Fruit fly (Drosophila melanogaster) Kc167 (cell line): ENCODE measurements around the gene CG32817.
"Not testable (repeated sequence)": the region's sequence is repeated elsewhere in the genome, so short reads cannot be mapped to it uniquely, and the experiment has no call there.

Source experiments
- Myc ChIP-seq: fragments of >200 bp; optimal IDR thresholded peaks from 2 replicates; lab custom pipeline; 2017; ENCODE audit warnings: missing external identifiers
- Sin3A ChIP-seq: fragments of >200 bp; optimal IDR thresholded peaks from 2 replicates; lab custom pipeline; 2018; ENCODE audit warnings: missing external identifiers
- h ChIP-seq: fragments of >200 bp; optimal IDR thresholded peaks from 3 replicates; lab custom pipeline; 2018; ENCODE audit warnings: missing external identifiers
- insv ChIP-seq: fragments of >200 bp; optimal IDR thresholded peaks from 3 replicates; lab custom pipeline; 2018; ENCODE audit warnings: missing external identifiers
- psq ChIP-seq: fragments of >200 bp; optimal IDR thresholded peaks from 2 replicates; lab custom pipeline; 2017; ENCODE audit warnings: missing external identifiers
- ttk ChIP-seq: sonication (Bioruptor generic); optimal IDR thresholded peaks from 2 replicates; lab custom pipeline; 2017; ENCODE audit warnings: missing external identifiers

The CG32817 gene

DNA sequence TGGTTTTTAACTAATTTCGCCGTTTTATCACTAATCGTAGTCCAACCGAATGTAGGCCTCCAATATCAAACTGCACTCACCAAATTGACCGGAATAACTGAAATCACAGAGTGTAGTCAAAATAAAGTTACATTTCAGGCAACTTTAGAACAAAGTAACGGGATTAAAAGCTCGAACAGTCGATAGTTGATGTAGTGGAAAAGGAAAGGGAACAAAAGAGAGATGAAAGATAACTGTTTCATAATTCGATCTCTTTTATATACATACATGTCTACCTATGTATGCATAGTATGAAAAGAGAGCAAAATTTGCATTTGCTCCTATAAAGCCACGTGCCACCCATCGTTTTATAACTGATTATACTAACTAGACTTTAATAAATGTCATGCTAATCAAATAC, 8.2 kb upstream of the CG32817 start, which contains the start of gene CG32816:
TSS of gene CG32816 (minus strand) at position 101 of the 400 bp plus-strand sequence.
- TF ChIP-seq psq (lab: Kevin White, UChicago) (no peak), h (lab: Kevin White, UChicago) (no peak), ttk (no peak), Myc (no peak), insv (lab: Kevin White, UChicago) (no peak), Sin3A (lab: Kevin White, UChicago) (no peak)

- TF ChIP-seq psq (lab: Kevin White, UChicago) (no peak), ttk (no peak), Myc (no peak), Sin3A (lab: Kevin White, UChicago) (no peak), insv (lab: Kevin White, UChicago) (no peak), h (lab: Kevin White, UChicago) (no peak)
Measured at dm6 chrX:476230-477143, 2.4 kb upstream of the CG32817 start, which contains the start of the genes ebo and CG13373. Gene ebo, minus strand, starts transcription at chrX:476579. Gene CG13373, plus strand, starts transcription at chrX:476984.

dm6 chrX:481642-482041, 2.8 kb downstream of the CG32817 start, which contains the start of gene CG3176:
Gene CG3176, plus strand, starts transcription at chrX:481862.
- not testable (repeated sequence) for TF ChIP-seq Myc; h (lab: Kevin White, UChicago); psq (lab: Kevin White, UChicago)

dm6 chrX:487517-487957, 8.7 kb downstream of the CG32817 start, which contains the start of the genes CG18273 and CG3156:
Gene CG18273, minus strand, starts transcription at chrX:487581.
Gene CG3156, plus strand, starts transcription at chrX:487878.
- no peak for TF ChIP-seq insv (lab: Kevin White, UChicago)
- no peak for TF ChIP-seq Sin3A (lab: Kevin White, UChicago)
- TF ChIP-seq Myc, result no peak
- no peak for TF ChIP-seq h (lab: Kevin White, UChicago)
- no peak for TF ChIP-seq psq (lab: Kevin White, UChicago)
- TF ChIP-seq ttk, result no peak

DNA sequence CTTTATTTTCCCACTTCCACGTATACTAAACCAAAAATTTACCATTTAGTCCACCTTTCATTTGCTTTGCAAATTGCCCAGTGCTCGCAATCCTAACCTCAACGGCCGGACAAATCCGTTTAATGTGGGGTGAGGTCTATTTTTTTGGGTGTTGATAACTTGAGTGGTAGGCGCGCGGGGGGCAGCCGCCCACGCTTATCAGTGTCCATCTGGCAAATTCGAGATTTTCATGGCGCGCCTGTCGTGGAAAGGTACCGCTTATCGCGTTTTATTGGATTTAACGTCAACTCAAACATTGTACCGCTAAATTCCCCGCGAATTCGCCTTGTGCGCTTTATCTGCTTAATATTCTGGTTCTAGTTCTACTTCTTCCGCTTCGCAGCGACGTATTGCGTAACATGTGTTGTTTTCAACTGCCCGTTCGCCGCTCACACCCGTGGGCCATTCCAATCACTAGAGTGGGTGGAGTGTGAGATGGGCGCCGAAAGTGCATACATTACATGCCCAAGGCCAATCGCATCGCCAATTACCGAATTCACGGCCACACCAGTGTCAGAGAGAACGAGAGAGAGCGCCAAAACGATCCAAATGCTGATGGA, 13.9 kb downstream of the CG32817 start:
- TF ChIP-seq Sin3A (lab: Kevin White, UChicago) (no peak), insv (lab: Kevin White, UChicago) (no peak), ttk (no peak), psq (lab: Kevin White, UChicago) (no peak), Myc (no peak), h (lab: Kevin White, UChicago) (no peak)

DNA sequence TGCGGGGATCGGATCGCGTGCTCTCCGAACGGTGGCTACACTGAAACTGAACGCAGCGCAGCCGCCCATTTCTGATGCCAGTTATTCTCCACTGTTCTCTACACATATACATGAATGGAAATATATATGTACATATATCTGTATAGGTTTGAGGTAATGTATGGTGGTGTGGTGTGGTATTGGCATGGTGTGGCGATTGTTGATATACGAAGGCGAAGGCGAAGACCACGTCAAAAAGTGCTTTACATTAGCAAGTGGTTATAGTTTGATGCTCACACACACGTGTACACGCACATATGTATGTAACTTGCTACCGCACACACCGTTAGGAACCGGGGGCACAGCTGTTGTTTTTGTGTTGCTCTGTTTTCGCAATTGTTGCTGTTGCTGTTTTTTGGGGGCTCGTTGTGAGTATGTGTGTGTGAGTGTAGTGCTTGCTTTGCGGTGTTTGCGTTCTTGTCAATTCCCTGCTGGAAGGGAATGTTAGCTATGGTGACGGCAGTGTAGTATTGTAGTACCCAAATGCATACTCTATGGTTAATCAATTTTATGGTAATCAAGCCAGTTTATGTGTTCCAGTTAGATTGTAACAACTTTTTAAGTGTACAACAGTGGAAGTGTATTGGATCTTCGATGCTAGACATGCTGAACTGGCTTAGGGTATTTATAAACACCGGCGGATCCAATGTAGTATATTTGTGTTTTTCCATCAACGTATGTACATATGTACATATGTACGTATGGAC, 14.8 kb downstream of the CG32817 start, which contains the start of gene CG17896:
TSS of gene CG17896 (minus strand) at position 51 of the 746 bp plus-strand sequence.
- TF ChIP-seq h (lab: Kevin White, UChicago) (no peak), insv (lab: Kevin White, UChicago) (no peak), Myc (no peak), psq (lab: Kevin White, UChicago) (no peak), Sin3A (lab: Kevin White, UChicago) (no peak), ttk (no peak)

DNA sequence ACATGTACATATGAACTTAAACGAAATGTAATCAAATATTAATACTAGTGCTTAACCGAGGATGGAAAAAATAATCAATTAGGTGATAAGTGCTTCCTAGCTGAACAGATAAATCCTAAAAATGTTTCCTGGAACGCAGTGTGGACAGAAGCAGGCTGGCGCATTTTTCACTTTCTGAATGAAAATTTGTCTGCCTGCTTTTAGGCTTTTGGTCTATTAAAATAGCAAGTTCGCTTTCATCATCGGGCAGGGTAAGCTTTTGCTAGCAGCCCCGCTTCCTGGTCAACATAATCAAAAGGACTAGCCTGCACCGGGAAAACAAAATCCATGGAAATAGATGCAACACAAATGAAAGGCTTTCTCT, 15.3 kb downstream of the CG32817 start:
- TF ChIP-seq h (lab: Kevin White, UChicago) (no peak), ttk (no peak), Myc (no peak), Sin3A (lab: Kevin White, UChicago) (no peak), psq (lab: Kevin White, UChicago) (no peak), insv (lab: Kevin White, UChicago) (no peak)

DNA sequence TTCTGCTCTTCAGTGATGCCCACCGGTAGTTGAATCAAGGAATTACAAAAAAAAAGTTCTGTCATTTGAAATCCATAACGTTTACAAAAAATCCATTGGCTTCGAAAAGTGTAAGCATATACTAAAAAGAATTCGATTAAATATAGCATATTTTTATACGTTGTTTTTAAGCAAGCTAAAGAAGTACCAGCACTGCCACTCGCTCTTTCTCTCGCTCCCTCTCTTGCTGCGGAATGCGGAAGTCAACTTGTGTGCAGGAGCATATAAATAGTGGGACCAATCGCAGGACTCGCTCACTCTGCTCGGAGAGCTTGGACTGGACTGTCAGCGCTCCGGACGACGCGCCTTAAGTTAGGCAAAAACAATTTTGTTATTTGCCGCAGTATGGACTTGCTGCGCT, 15.7 kb downstream of the CG32817 start, which contains the start of gene CG17778:
TSS of gene CG17778 (plus strand) at position 8 of the 400 bp plus-strand sequence.
- no peak for TF ChIP-seq psq (lab: Kevin White, UChicago)
- TF ChIP-seq ttk, result no peak
- TF ChIP-seq insv (lab: Kevin White, UChicago), result no peak
- no peak for TF ChIP-seq h (lab: Kevin White, UChicago)
- TF ChIP-seq Sin3A (lab: Kevin White, UChicago), result no peak
- no peak for TF ChIP-seq Myc

dm6 chrX:496326-496725, 17.5 kb downstream of the CG32817 start, which contains the start of gene svr:
Gene svr, plus strand, starts transcription at chrX:496446.
- TF ChIP-seq Myc, result no peak
- TF ChIP-seq insv (lab: Kevin White, UChicago), result no peak
- TF ChIP-seq ttk, result no peak
- TF ChIP-seq h (lab: Kevin White, UChicago), result no peak
- no peak for TF ChIP-seq psq (lab: Kevin White, UChicago)
- TF ChIP-seq Sin3A (lab: Kevin White, UChicago), result no peak

DNA sequence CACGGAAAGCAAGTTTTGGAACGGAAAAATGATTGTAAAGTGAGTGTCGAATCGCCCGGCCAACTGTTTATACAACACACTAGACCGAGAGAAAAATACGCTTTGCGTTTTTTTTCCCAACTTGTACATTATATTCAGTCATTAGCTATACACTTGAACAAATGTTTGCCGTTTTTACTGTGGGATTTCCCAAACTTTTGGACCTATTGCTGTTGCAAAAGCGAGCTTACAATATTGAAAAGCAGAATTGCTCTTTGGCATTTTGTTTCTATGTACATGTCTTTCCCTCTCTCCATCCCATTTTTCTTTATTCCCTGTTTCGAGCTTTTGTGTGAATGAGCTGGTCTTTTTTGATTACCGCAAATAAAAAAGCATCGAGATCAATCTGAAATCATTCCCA, 18.6 kb downstream of the CG32817 start:
- no peak for TF ChIP-seq ttk
- no peak for TF ChIP-seq Sin3A (lab: Kevin White, UChicago)
- TF ChIP-seq h (lab: Kevin White, UChicago), result no peak
- TF ChIP-seq Myc, result no peak
- no peak for TF ChIP-seq insv (lab: Kevin White, UChicago)
- TF ChIP-seq psq (lab: Kevin White, UChicago), result no peak

- TF ChIP-seq h (lab: Kevin White, UChicago), result no peak
- TF ChIP-seq Sin3A (lab: Kevin White, UChicago), result no peak
- TF ChIP-seq psq (lab: Kevin White, UChicago), result no peak
- TF ChIP-seq ttk, result no peak
- TF ChIP-seq insv (lab: Kevin White, UChicago), result no peak
- TF ChIP-seq Myc, result no peak
Measured at dm6 chrX:498434-498833, 19.6 kb downstream of the CG32817 start.
